Worm (Caenorhabditis elegans) whole organism, L4 larva: Measurements from ENCODE around the gene R01H10.4.
A peak's percentile ranks its signal among the peaks of the same experiment; 100 is the strongest.

Experiments
- F10B5.3 ChIP-seq: sonication (generic microtip); optimal IDR thresholded peaks from 2 replicates; lab custom pipeline; 2016; ENCODE audit warnings: mild to moderate bottlenecking, missing genetic modification characterization, missing compliant biosample characterization
- F37D6.2 ChIP-seq: sonication (generic microtip); optimal IDR thresholded peaks from 2 replicates; lab custom pipeline; 2016; ENCODE audit warnings: mild to moderate bottlenecking, missing genetic modification characterization, missing compliant biosample characterization
- F44E2.7 ChIP-seq: fragments of 200-800 bp; sonication (Bioruptor generic); IDR thresholded peaks from 2 replicates; pipeline ENCODE4 v2.1.2; 2022; ENCODE audit warnings: missing genetic modification characterization, missing compliant biosample characterization
- F49E8.2 ChIP-seq: sonication (generic microtip); optimal IDR thresholded peaks from 2 replicates; lab custom pipeline; 2016; ENCODE audit warnings: missing compliant biosample characterization, mild to moderate bottlenecking, missing genetic modification characterization, borderline replicate concordance
- R02D3.7 ChIP-seq: fragments of 150-350 bp; sonication (generic microtip); optimal IDR thresholded peaks from 3 replicates; lab custom pipeline; 2014; ENCODE audit warnings: missing biosample characterization, missing genetic modification characterization
- T20F7.1 ChIP-seq: fragments of 200-800 bp; sonication (Bioruptor generic); optimal IDR thresholded peaks from 2 replicates; lab custom pipeline; 2018; ENCODE audit warnings: mild to moderate bottlenecking, missing genetic modification characterization, missing compliant biosample characterization
- Y105C5A.15 ChIP-seq: fragments of 200-800 bp; sonication (Bioruptor generic); IDR thresholded peaks from 2 replicates; pipeline ENCODE4 v1.3.6; 2022; ENCODE audit warnings: missing genetic modification characterization, missing compliant biosample characterization
- Y48G9A.11 ChIP-seq: fragments of 200-800 bp; sonication (Bioruptor generic); IDR thresholded peaks from 2 replicates; pipeline ENCODE4 v1.3.6; 2022; ENCODE audit warnings: missing genetic modification reagents, missing genetic modification characterization, missing compliant biosample characterization
- ZK337.2 ChIP-seq: fragments of 200-800 bp; sonication (Bioruptor generic); IDR thresholded peaks from 2 replicates; pipeline ENCODE4 v1.3.6; 2022; ENCODE audit warnings: missing genetic modification reagents, missing genetic modification characterization, missing compliant biosample characterization
- aly-2 ChIP-seq: sonication (generic microtip); optimal IDR thresholded peaks from 2 replicates; lab custom pipeline; 2018; ENCODE audit warnings: missing biosample characterization, missing genetic modification characterization
- ceh-20 ChIP-seq: fragments of 200-800 bp; sonication (Bioruptor generic); IDR thresholded peaks from 2 replicates; pipeline ENCODE4 v1.3.6; 2022; ENCODE audit warnings: missing genetic modification reagents, missing genetic modification characterization, missing compliant biosample characterization
- ceh-44 ChIP-seq: fragments of 200-800 bp; sonication (Bioruptor generic); IDR thresholded peaks from 2 replicates; pipeline ENCODE4 v1.3.6; 2022; ENCODE audit warnings: missing genetic modification reagents, missing genetic modification characterization, missing compliant biosample characterization
- ces-1 ChIP-seq: fragments of 150-350 bp; sonication (generic microtip); optimal IDR thresholded peaks from 4 replicates; lab custom pipeline; 2014; ENCODE audit warnings: missing biosample characterization, missing genetic modification reagents, missing genetic modification characterization
- cey-2 ChIP-seq: sonication (generic microtip); optimal IDR thresholded peaks from 3 replicates; lab custom pipeline; 2017; ENCODE audit warnings: missing genetic modification characterization, mild to moderate bottlenecking, missing compliant biosample characterization, antibody characterized with exemption, borderline replicate concordance; ENCODE audit not compliant: insufficient read depth
- daf-16 ChIP-seq, 3 experiments: sonication (generic microtip); optimal IDR thresholded peaks; 2 replicates each; lab custom pipeline; 2016 to 2017; ENCODE audit warnings: missing genetic modification characterization in 3 of 3, missing genetic modification reagents in 3 of 3, mild to moderate bottlenecking in 2 of 3, missing compliant biosample characterization in 2 of 3, missing biosample characterization in 1 of 3, moderate library complexity in 1 of 3
- hlh-11 ChIP-seq: fragments of 200-800 bp; sonication (Bioruptor generic); optimal IDR thresholded peaks from 2 replicates; lab custom pipeline; 2018; ENCODE audit warnings: mild to moderate bottlenecking, missing genetic modification characterization, missing compliant biosample characterization
- hlh-30 ChIP-seq: sonication (generic microtip); optimal IDR thresholded peaks from 2 replicates; lab custom pipeline; 2017; ENCODE audit warnings: antibody characterized with exemption, mild to moderate bottlenecking, missing genetic modification characterization, missing compliant biosample characterization; ENCODE audit not compliant: insufficient read depth
- jun-1 ChIP-seq: fragments of 150-350 bp; optimal IDR thresholded peaks from 2 replicates; lab custom pipeline; 2014; ENCODE audit warnings: missing biosample characterization, missing genetic modification reagents, missing genetic modification characterization
- lim-7 ChIP-seq: fragments of 200-800 bp; sonication (Bioruptor generic); IDR thresholded peaks from 2 replicates; pipeline ENCODE4 v1.3.6; 2022; ENCODE audit warnings: missing genetic modification characterization, missing compliant biosample characterization
- lin-1 ChIP-seq: fragments of 200-800 bp; sonication (Bioruptor generic); IDR thresholded peaks from 2 replicates; pipeline ENCODE4 v1.3.6; 2022; ENCODE audit warnings: missing genetic modification reagents, missing genetic modification characterization, missing compliant biosample characterization
- lin-13 ChIP-seq: fragments of 150-350 bp; optimal IDR thresholded peaks from 2 replicates; lab custom pipeline; 2014; ENCODE audit warnings: missing biosample characterization, missing genetic modification reagents, missing genetic modification characterization
- lsy-2 ChIP-seq, 2 experiments: fragments of 150-350 bp in 1 of 2; sonication (generic microtip) in 1 of 2; optimal IDR thresholded peaks; 2 replicates each; lab custom pipeline; 2014 to 2017; ENCODE audit warnings: missing biosample characterization in 2 of 2, missing genetic modification characterization in 2 of 2
- mdl-1 ChIP-seq, 2 experiments: fragments of 150-350 bp in 1 of 2; sonication (generic microtip) in 1 of 2; optimal IDR thresholded peaks; 2 replicates each; lab custom pipeline; 2014 to 2017; ENCODE audit warnings: missing biosample characterization in 2 of 2, missing genetic modification characterization in 2 of 2
- mxl-2 ChIP-seq: fragments of 200-800 bp; sonication (Bioruptor generic); conservative IDR thresholded peaks from 2 replicates; pipeline ENCODE4 v1.3.6; 2022; ENCODE audit warnings: missing genetic modification reagents, missing genetic modification characterization, missing compliant biosample characterization
- mxl-3 ChIP-seq: fragments of 200-800 bp; sonication (Bioruptor generic); optimal IDR thresholded peaks from 2 replicates; lab custom pipeline; 2018; ENCODE audit warnings: mild to moderate bottlenecking, missing genetic modification characterization, missing compliant biosample characterization
- nhr-10 ChIP-seq: fragments of 150-350 bp; optimal IDR thresholded peaks from 2 replicates; lab custom pipeline; 2014; ENCODE audit warnings: missing biosample characterization, missing genetic modification characterization
- nhr-102 ChIP-seq: sonication (generic microtip); optimal IDR thresholded peaks from 2 replicates; lab custom pipeline; 2016; ENCODE audit warnings: mild to moderate bottlenecking, missing genetic modification characterization, moderate library complexity, missing compliant biosample characterization
- nhr-11 ChIP-seq: fragments of 150-350 bp; optimal IDR thresholded peaks from 2 replicates; lab custom pipeline; 2014; ENCODE audit warnings: missing biosample characterization, missing genetic modification characterization
- nhr-28 ChIP-seq: fragments of 150-350 bp; optimal IDR thresholded peaks from 2 replicates; lab custom pipeline; 2014; ENCODE audit warnings: missing biosample characterization, missing genetic modification characterization
- spr-3 ChIP-seq: fragments of 200-800 bp; sonication (Bioruptor generic); optimal IDR thresholded peaks from 2 replicates; lab custom pipeline; 2018; ENCODE audit warnings: mild to moderate bottlenecking, missing genetic modification characterization, missing compliant biosample characterization
- tag-97 ChIP-seq: fragments of 200-800 bp; sonication (Bioruptor generic); IDR thresholded peaks from 2 replicates; pipeline ENCODE4 v1.3.6; 2022; ENCODE audit warnings: missing genetic modification characterization, missing compliant biosample characterization
- unc-62 ChIP-seq, 3 experiments: fragments of 150-350 bp in 1 of 3; sonication (generic microtip); optimal IDR thresholded peaks in 2 of 3; peaks in 1 of 3; 1 replicate in 1 of 3; 2 replicates in 2 of 3; lab custom pipeline; 2014 to 2017; ENCODE audit warnings: missing biosample characterization in 3 of 3, missing genetic modification characterization in 3 of 3, missing genetic modification reagents in 3 of 3, missing genotype in 1 of 3
- zfp-2 ChIP-seq: sonication (generic microtip); optimal IDR thresholded peaks from 2 replicates; lab custom pipeline; 2016; ENCODE audit warnings: mild to moderate bottlenecking, missing genetic modification characterization, missing compliant biosample characterization
- zfp-3 ChIP-seq: fragments of 200-800 bp; sonication (Bioruptor generic); conservative IDR thresholded peaks from 2 replicates; pipeline ENCODE4 v1.3.6; 2022; ENCODE audit warnings: missing genetic modification reagents, missing genetic modification characterization, missing compliant biosample characterization
- ztf-7 ChIP-seq: fragments of 150-350 bp; optimal IDR thresholded peaks from 2 replicates; lab custom pipeline; 2014; ENCODE audit warnings: missing biosample characterization, missing genetic modification characterization

R01H10.4 gene

ce11 chrIII:10231641-10232040, 23.0 kb upstream of the R01H10.4 start:
- TF ChIP-seq F10B5.3 (tag; lab: Kevin White, UChicago) (no peak), unc-62 (GFP tag; optimal IDR thresholded peaks at IDR 0.05 in 1 of 2; lab: Kevin White, UChicago) (peak in 1 of 2 experiments; percentile 94), unc-62 (tag; optimal IDR thresholded peaks at IDR 0.05; lab: Kevin White, UChicago) (no peak), spr-3 (GFP tag; lab: Kevin White, UChicago) (no peak), ZK337.2 (no peak), F44E2.7 (GFP tag; lab: Robert Waterston, UW) (no peak), ceh-44 (GFP tag; lab: Robert Waterston, UW) (no peak), jun-1 (no peak)

ce11 chrIII:10233979-10234378, 20.6 kb upstream of the R01H10.4 start, which contains the start of gene paml-1:
paml-1 (minus strand) TSS chrIII:10234079.
- TF ChIP-seq T20F7.1 (no peak), F49E8.2 (tag; lab: Kevin White, UChicago) (no peak), ztf-7 (no peak)

ce11 chrIII:10236291-10236871, 18.2 kb upstream of the R01H10.4 start:
- no peak for TF ChIP-seq nhr-10 (tag; lab: Kevin White, UChicago)
- no peak for TF ChIP-seq lin-13 (GFP tag; lab: Kevin White, UChicago)
- TF ChIP-seq hlh-30 (tag; lab: Kevin White, UChicago), result peak; percentile 28
- peak; percentile 67 for TF ChIP-seq mxl-3 (GFP tag; lab: Kevin White, UChicago)
- TF ChIP-seq nhr-28 (tag; lab: Kevin White, UChicago), result peak; percentile 11
- peak in 1 of 2 experiments; percentile 1 for TF ChIP-seq mdl-1 (tag; optimal IDR thresholded peaks at IDR 0.05; lab: Kevin White, UChicago)
- TF ChIP-seq zfp-2 (tag; lab: Kevin White, UChicago), result no peak
- no peak for TF ChIP-seq R02D3.7
- TF ChIP-seq hlh-11 (tag; lab: Kevin White, UChicago), result peak; percentile 33
- TF ChIP-seq F37D6.2 (tag; lab: Kevin White, UChicago), result no peak
- no peak for TF ChIP-seq cey-2 (tag; lab: Kevin White, UChicago)

ce11 chrIII:10238448-10239154, 16.0 kb upstream of the R01H10.4 start, which contains the start of gene Y70G10A.3:
Y70G10A.3 (plus strand) TSS chrIII:10239104.
- TF ChIP-seq zfp-3 (GFP tag; lab: Robert Waterston, UW), result no peak
- TF ChIP-seq lsy-2 (tag; optimal IDR thresholded peaks at IDR 0.05; lab: Kevin White, UChicago), result no peak
- no peak for TF ChIP-seq nhr-11 (tag; lab: Kevin White, UChicago)
- TF ChIP-seq nhr-102, result no peak
- TF ChIP-seq daf-16 (GFP tag; optimal IDR thresholded peaks at IDR 0.05; lab: Kevin White, UChicago), result no peak
- no peak for TF ChIP-seq daf-16 (tag; optimal IDR thresholded peaks at IDR 0.05; lab: Kevin White, UChicago)
- no peak for TF ChIP-seq lin-1
- TF ChIP-seq tag-97, result no peak
- TF ChIP-seq nhr-28 (tag; lab: Kevin White, UChicago), result no peak
- no peak for TF ChIP-seq ces-1 (GFP tag; lab: Kevin White, UChicago)
- TF ChIP-seq mxl-2 (GFP tag; lab: Robert Waterston, UW), result no peak
- TF ChIP-seq Y48G9A.11 (GFP tag; lab: Robert Waterston, UW), result no peak
- TF ChIP-seq Y105C5A.15 (GFP tag; lab: Robert Waterston, UW), result no peak
- no peak for TF ChIP-seq ceh-20 (GFP tag; lab: Robert Waterston, UW)
- TF ChIP-seq unc-62 (GFP tag; optimal IDR thresholded peaks at IDR 0.05 in 1 of 2; lab: Kevin White, UChicago), result no peak
- no peak for TF ChIP-seq unc-62 (tag; optimal IDR thresholded peaks at IDR 0.05; lab: Kevin White, UChicago)
- TF ChIP-seq aly-2 (tag; lab: Kevin White, UChicago), result no peak
- no peak for TF ChIP-seq mdl-1 (tag; optimal IDR thresholded peaks at IDR 0.05; lab: Kevin White, UChicago)
- no peak for TF ChIP-seq lim-7
